Fruit fly (Drosophila melanogaster) S2 (cell line): ENCODE data around the gene CG40485.

Experiments
- CG8478 ChIP-seq: fragments of >200 bp; optimal IDR thresholded peaks from 2 replicates; lab custom pipeline; 2018
- CTCF ChIP-seq, 2 experiments: fragments of >200 bp; optimal IDR thresholded peaks; 2 replicates each; lab custom pipeline; 2018

- TF ChIP-seq CG8478 (lab: Kevin White, UChicago) (no peak), CTCF (optimal IDR thresholded peaks at IDR 0.05; lab: Kevin White, UChicago) (no peak)
Observed at dm6 chrX:22917886-22918285, 44.3 kb downstream of the CG40485 start.
